Worm (Caenorhabditis elegans) whole organism, L4 larva: ENCODE data around the gene ZK218.4.

Source experiments
- Y75B8A.6 ChIP-seq: fragments of 200-800 bp; sonication (Bioruptor generic); IDR thresholded peaks from 2 replicates; pipeline ENCODE4 v1.3.6; 2022; ENCODE audit warnings: missing genetic modification reagents, missing genetic modification characterization, missing compliant biosample characterization
- ama-1 ChIP-seq: fragments of 150-350 bp; optimal IDR thresholded peaks from 2 replicates; lab custom pipeline; 2014; ENCODE audit warnings: inconsistent platforms, mixed read lengths
- ceh-28 ChIP-seq: fragments of 150-350 bp; optimal IDR thresholded peaks from 2 replicates; lab custom pipeline; 2014; ENCODE audit warnings: missing biosample characterization, missing genetic modification reagents, missing genetic modification characterization
- ceh-82 ChIP-seq: sonication (generic microtip); optimal IDR thresholded peaks from 2 replicates; lab custom pipeline; 2017; ENCODE audit warnings: missing biosample characterization, missing genetic modification characterization
- hlh-30 ChIP-seq: sonication (generic microtip); optimal IDR thresholded peaks from 2 replicates; lab custom pipeline; 2017; ENCODE audit warnings: antibody characterized with exemption, mild to moderate bottlenecking, missing genetic modification characterization, missing compliant biosample characterization; ENCODE audit not compliant: insufficient read depth
- lir-3 ChIP-seq: sonication (generic microtip); optimal IDR thresholded peaks from 2 replicates; lab custom pipeline; 2016; ENCODE audit warnings: mild to moderate bottlenecking, missing genetic modification characterization, missing compliant biosample characterization
- nhr-10 ChIP-seq: fragments of 150-350 bp; optimal IDR thresholded peaks from 2 replicates; lab custom pipeline; 2014; ENCODE audit warnings: missing biosample characterization, missing genetic modification characterization
- nhr-11 ChIP-seq: fragments of 150-350 bp; optimal IDR thresholded peaks from 2 replicates; lab custom pipeline; 2014; ENCODE audit warnings: missing biosample characterization, missing genetic modification characterization
- nhr-42 ChIP-seq: fragments of 200-800 bp; sonication (Bioruptor generic); IDR thresholded peaks from 2 replicates; pipeline ENCODE4 v1.3.6; 2022; ENCODE audit warnings: missing genetic modification characterization, missing compliant biosample characterization
- nhr-77 ChIP-seq: fragments of 150-350 bp; optimal IDR thresholded peaks from 2 replicates; lab custom pipeline; 2014; ENCODE audit warnings: missing biosample characterization, missing genetic modification characterization
- spr-3 ChIP-seq: fragments of 200-800 bp; sonication (Bioruptor generic); optimal IDR thresholded peaks from 2 replicates; lab custom pipeline; 2018; ENCODE audit warnings: mild to moderate bottlenecking, missing genetic modification characterization, missing compliant biosample characterization

ce11 chrV:17064676-17065075, 34.0 kb upstream of the ZK218.4 start, which contains the start of gene srh-255:
- TF ChIP-seq ceh-28 (tag; lab: Kevin White, UChicago) (no peak), nhr-77 (tag; lab: Kevin White, UChicago) (no peak), Y75B8A.6 (GFP tag; lab: Robert Waterston, UW) (no peak), spr-3 (no peak), nhr-11 (tag; lab: Kevin White, UChicago) (no peak), nhr-10 (tag; lab: Kevin White, UChicago) (no peak), ceh-82 (tag; lab: Kevin White, UChicago) (no peak), hlh-30 (no peak), lir-3 (tag; lab: Kevin White, UChicago) (no peak), nhr-42 (no peak), ama-1 (lab: Kevin White, UChicago) (no peak)
